Fruit fly (Drosophila melanogaster) whole organism: ENCODE data around the gene CG31717.

ENCODE experiments used
- CG8478 ChIP-seq: fragments of >200 bp; optimal IDR thresholded peaks from 2 replicates; lab custom pipeline; 2018; ENCODE audit warnings: inconsistent platforms
- Dll ChIP-seq: fragments of >200 bp; optimal IDR thresholded peaks from 2 replicates; lab custom pipeline; 2017
- psq ChIP-seq: fragments of >200 bp; optimal IDR thresholded peaks from 2 replicates; lab custom pipeline; 2017
- usp ChIP-seq: fragments of >200 bp; optimal IDR thresholded peaks from 2 replicates; lab custom pipeline; 2017; ENCODE audit warnings: missing biosample characterization, missing genetic modification characterization, mixed read lengths

- TF ChIP-seq Dll (lab: Kevin White, UChicago) (no peak), usp (GFP tag; lab: Kevin White, UChicago) (no peak), psq (lab: Kevin White, UChicago) (no peak), CG8478 (lab: Kevin White, UChicago) (no peak)
Observed at dm6 chr2L:10298306-10298705, 47.8 kb downstream of the CG31717 start.
